Worm (Caenorhabditis elegans) whole organism, L4 larva: ENCODE measurements around the gene dhcr-24.

Source experiments
- F10B5.3 ChIP-seq: sonication (generic microtip); optimal IDR thresholded peaks from 2 replicates; lab custom pipeline; 2016; ENCODE audit warnings: mild to moderate bottlenecking, missing genetic modification characterization, missing compliant biosample characterization
- F26F4.8 ChIP-seq: fragments of 200-800 bp; sonication (Bioruptor generic); conservative IDR thresholded peaks from 2 replicates; pipeline ENCODE4 v1.3.6; 2022; ENCODE audit warnings: missing genetic modification characterization, missing compliant biosample characterization
- F37D6.2 ChIP-seq: sonication (generic microtip); optimal IDR thresholded peaks from 2 replicates; lab custom pipeline; 2016; ENCODE audit warnings: mild to moderate bottlenecking, missing genetic modification characterization, missing compliant biosample characterization
- F44E2.7 ChIP-seq: fragments of 200-800 bp; sonication (Bioruptor generic); IDR thresholded peaks from 2 replicates; pipeline ENCODE4 v2.1.2; 2022; ENCODE audit warnings: missing genetic modification characterization, missing compliant biosample characterization
- R02D3.7 ChIP-seq: fragments of 150-350 bp; sonication (generic microtip); optimal IDR thresholded peaks from 3 replicates; lab custom pipeline; 2014; ENCODE audit warnings: missing biosample characterization, missing genetic modification characterization
- Y48G9A.11 ChIP-seq: fragments of 200-800 bp; sonication (Bioruptor generic); IDR thresholded peaks from 2 replicates; pipeline ENCODE4 v1.3.6; 2022; ENCODE audit warnings: missing genetic modification reagents, missing genetic modification characterization, missing compliant biosample characterization
- Y5F2A.4 ChIP-seq: fragments of 200-800 bp; sonication (Bioruptor generic); optimal IDR thresholded peaks from 2 replicates; lab custom pipeline; 2018; ENCODE audit warnings: mild to moderate bottlenecking, missing genetic modification characterization, missing compliant biosample characterization
- ZK546.5 ChIP-seq, 2 experiments: sonication (generic microtip); optimal IDR thresholded peaks; 2 replicates each; lab custom pipeline; 2017; ENCODE audit warnings: missing biosample characterization in 2 of 2, missing genetic modification characterization in 2 of 2
- aha-1 ChIP-seq: fragments of 150-350 bp; peaks from one replicate; lab custom pipeline; 2014; ENCODE audit warnings: missing biosample characterization, missing genetic modification characterization
- aly-2 ChIP-seq: sonication (generic microtip); optimal IDR thresholded peaks from 2 replicates; lab custom pipeline; 2018; ENCODE audit warnings: missing biosample characterization, missing genetic modification characterization
- ama-1 ChIP-seq: fragments of 150-350 bp; optimal IDR thresholded peaks from 2 replicates; lab custom pipeline; 2014; ENCODE audit warnings: inconsistent platforms, mixed read lengths
- ceh-62 ChIP-seq: sonication (generic microtip); optimal IDR thresholded peaks from 2 replicates; lab custom pipeline; 2017; ENCODE audit warnings: missing biosample characterization, missing genetic modification characterization
- cey-2 ChIP-seq: sonication (generic microtip); optimal IDR thresholded peaks from 3 replicates; lab custom pipeline; 2017; ENCODE audit warnings: missing genetic modification characterization, mild to moderate bottlenecking, missing compliant biosample characterization, antibody characterized with exemption, borderline replicate concordance; ENCODE audit not compliant: insufficient read depth
- daf-19 ChIP-seq: fragments of 200-800 bp; sonication (Bioruptor generic); conservative IDR thresholded peaks from 2 replicates; pipeline ENCODE4 v1.3.6; 2022; ENCODE audit warnings: missing genetic modification characterization, missing compliant biosample characterization
- dve-1 ChIP-seq: sonication (generic microtip); optimal IDR thresholded peaks from 2 replicates; lab custom pipeline; 2017; ENCODE audit warnings: antibody characterized with exemption, mild to moderate bottlenecking, missing genetic modification characterization, missing compliant biosample characterization; ENCODE audit not compliant: insufficient read depth
- egl-43 ChIP-seq: fragments of 200-800 bp; sonication (Bioruptor generic); IDR thresholded peaks from 2 replicates; pipeline ENCODE4 v1.3.6; 2022; ENCODE audit warnings: missing genetic modification reagents, missing genetic modification characterization, missing compliant biosample characterization
- fkh-10 ChIP-seq: fragments of 150-350 bp; optimal IDR thresholded peaks from 2 replicates; lab custom pipeline; 2014; ENCODE audit warnings: missing biosample characterization, missing genetic modification reagents, missing genetic modification characterization
- fos-1 ChIP-seq: fragments of 150-350 bp; optimal IDR thresholded peaks from 2 replicates; lab custom pipeline; 2014; ENCODE audit warnings: missing biosample characterization, missing genetic modification characterization
- hif-1 ChIP-seq, 2 experiments: sonication (generic microtip); optimal IDR thresholded peaks; 2 replicates each; lab custom pipeline; 2016 to 2017; ENCODE audit warnings: missing compliant biosample characterization in 2 of 2, missing genetic modification characterization in 2 of 2, missing genetic modification reagents in 2 of 2, missing genotype in 2 of 2, mild to moderate bottlenecking in 1 of 2
- jun-1 ChIP-seq: fragments of 150-350 bp; optimal IDR thresholded peaks from 2 replicates; lab custom pipeline; 2014; ENCODE audit warnings: missing biosample characterization, missing genetic modification reagents, missing genetic modification characterization
- lin-1 ChIP-seq: fragments of 200-800 bp; sonication (Bioruptor generic); IDR thresholded peaks from 2 replicates; pipeline ENCODE4 v1.3.6; 2022; ENCODE audit warnings: missing genetic modification reagents, missing genetic modification characterization, missing compliant biosample characterization
- lsy-2 ChIP-seq, 2 experiments: fragments of 150-350 bp in 1 of 2; sonication (generic microtip) in 1 of 2; optimal IDR thresholded peaks; 2 replicates each; lab custom pipeline; 2014 to 2017; ENCODE audit warnings: missing biosample characterization in 2 of 2, missing genetic modification characterization in 2 of 2
- madf-9 ChIP-seq: fragments of 200-800 bp; sonication (Bioruptor generic); conservative IDR thresholded peaks from 2 replicates; pipeline ENCODE4 v1.3.6; 2022; ENCODE audit warnings: missing genetic modification reagents, missing genetic modification characterization, missing compliant biosample characterization
- nhr-10 ChIP-seq: fragments of 150-350 bp; optimal IDR thresholded peaks from 2 replicates; lab custom pipeline; 2014; ENCODE audit warnings: missing biosample characterization, missing genetic modification characterization
- nhr-11 ChIP-seq: fragments of 150-350 bp; optimal IDR thresholded peaks from 2 replicates; lab custom pipeline; 2014; ENCODE audit warnings: missing biosample characterization, missing genetic modification characterization
- nhr-237 ChIP-seq: sonication (generic microtip); optimal IDR thresholded peaks from 2 replicates; lab custom pipeline; 2017; ENCODE audit warnings: missing biosample characterization, missing genetic modification characterization
- nhr-25 ChIP-seq: sonication (generic microtip); optimal IDR thresholded peaks from 2 replicates; lab custom pipeline; 2017; ENCODE audit warnings: missing genetic modification characterization, mild to moderate bottlenecking, missing compliant biosample characterization, antibody characterized with exemption, moderate library complexity, borderline replicate concordance; ENCODE audit not compliant: insufficient read depth
- snpc-1.2 ChIP-seq: fragments of 200-800 bp; sonication (Bioruptor generic); IDR thresholded peaks from 2 replicates; pipeline ENCODE4 v1.3.6; 2022; ENCODE audit warnings: missing genetic modification reagents, missing genetic modification characterization, missing compliant biosample characterization
- spr-3 ChIP-seq: fragments of 200-800 bp; sonication (Bioruptor generic); optimal IDR thresholded peaks from 2 replicates; lab custom pipeline; 2018; ENCODE audit warnings: mild to moderate bottlenecking, missing genetic modification characterization, missing compliant biosample characterization
- tra-1 ChIP-seq: fragments of 200-800 bp; sonication (Bioruptor generic); IDR thresholded peaks from 2 replicates; pipeline ENCODE4 v1.3.6; 2022; ENCODE audit warnings: missing genetic modification reagents, missing genetic modification characterization, missing compliant biosample characterization
- unc-62 ChIP-seq, 3 experiments: fragments of 150-350 bp in 1 of 3; sonication (generic microtip); optimal IDR thresholded peaks in 2 of 3; peaks in 1 of 3; 1 replicate in 1 of 3; 2 replicates in 2 of 3; lab custom pipeline; 2014 to 2017; ENCODE audit warnings: missing biosample characterization in 3 of 3, missing genetic modification characterization in 3 of 3, missing genetic modification reagents in 3 of 3, missing genotype in 1 of 3
- zfp-3 ChIP-seq: fragments of 200-800 bp; sonication (Bioruptor generic); conservative IDR thresholded peaks from 2 replicates; pipeline ENCODE4 v1.3.6; 2022; ENCODE audit warnings: missing genetic modification reagents, missing genetic modification characterization, missing compliant biosample characterization

Gene dhcr-24

ce11 chrX:2613077-2613476 lies 49.1 kb upstream of the dhcr-24 start (continued):
- TF ChIP-seq ceh-62 (tag; lab: Kevin White, UChicago) (no peak), daf-19 (GFP tag; lab: Robert Waterston, UW) (peak; percentile 80), madf-9 (peak; percentile 88), unc-62 (GFP tag; optimal IDR thresholded peaks at IDR 0.05 in 1 of 2; lab: Kevin White, UChicago) (peak in 1 of 2 experiments; percentile 94), unc-62 (tag; optimal IDR thresholded peaks at IDR 0.05; lab: Kevin White, UChicago) (no peak), Y48G9A.11 (GFP tag; lab: Robert Waterston, UW) (0 out of 2 replicates have a peak, but pooled peaks have one; percentile 31), hif-1 (tag; optimal IDR thresholded peaks at IDR 0.05; lab: Kevin White, UChicago) (peak in 1 of 2 experiments; percentile 54), lin-1 (peak; percentile 80), nhr-25 (no peak), F44E2.7 (peak; percentile 79; the same call in 1 of the 2 replicates), nhr-11 (tag; lab: Kevin White, UChicago) (no peak), F26F4.8 (GFP tag; lab: Robert Waterston, UW) (peak; percentile 86), cey-2 (tag; lab: Kevin White, UChicago) (no peak), ama-1 (no peak), spr-3 (peak; percentile 64), aly-2 (tag; lab: Kevin White, UChicago) (no peak), nhr-237 (tag; lab: Kevin White, UChicago) (no peak), fos-1 (tag; lab: Kevin White, UChicago) (no peak), jun-1 (tag; lab: Kevin White, UChicago) (peak; percentile 16)

ce11 chrX:2607522-2608278 lies 43.8 kb upstream of the dhcr-24 start, which contains the start of gene T03G6.1:
Gene T03G6.1 (plus strand): TSS chrX:2608228.
- TF ChIP-seq unc-62 (GFP tag; optimal IDR thresholded peaks at IDR 0.05 in 1 of 2; lab: Kevin White, UChicago) (peak in 1 of 2 experiments; percentile 66), unc-62 (tag; optimal IDR thresholded peaks at IDR 0.05; lab: Kevin White, UChicago) (no peak), ZK546.5 (tag; optimal IDR thresholded peaks at IDR 0.05; lab: Kevin White, UChicago) (no peak)

ce11 chrX:2604358-2605016 lies 40.5 kb upstream of the dhcr-24 start:
- TF ChIP-seq nhr-10 (tag; lab: Kevin White, UChicago) (no peak), tra-1 (GFP tag; lab: Robert Waterston, UW) (no peak), nhr-237 (tag; lab: Kevin White, UChicago) (no peak), snpc-1.2 (GFP tag; lab: Robert Waterston, UW) (no peak), Y48G9A.11 (GFP tag; lab: Robert Waterston, UW) (no peak), R02D3.7 (tag; lab: Kevin White, UChicago) (no peak), unc-62 (GFP tag; optimal IDR thresholded peaks at IDR 0.05 in 1 of 2; lab: Kevin White, UChicago) (peak in 1 of 2 experiments; percentile 13), unc-62 (tag; optimal IDR thresholded peaks at IDR 0.05; lab: Kevin White, UChicago) (no peak), egl-43 (no peak), madf-9 (no peak), lsy-2 (tag; optimal IDR thresholded peaks at IDR 0.05; lab: Kevin White, UChicago) (peak in 1 of 2 experiments; percentile 4), F37D6.2 (tag; lab: Kevin White, UChicago) (no peak), Y5F2A.4 (GFP tag; lab: Kevin White, UChicago) (no peak), ama-1 (no peak), fkh-10 (peak; percentile 23), cey-2 (tag; lab: Kevin White, UChicago) (no peak), zfp-3 (no peak), aha-1 (tag; lab: Kevin White, UChicago) (peak; percentile 95), dve-1 (tag; lab: Kevin White, UChicago) (peak; percentile 36), F10B5.3 (no peak)
